Worm (Caenorhabditis elegans) whole organism, L3 larva: ENCODE measurements around the gene K02A2.5.

ENCODE experiments used
- R02D3.7 ChIP-seq: fragments of 150-350 bp; optimal IDR thresholded peaks from 2 replicates; lab custom pipeline; 2014; ENCODE audit warnings: missing biosample characterization, missing genetic modification characterization
- ZK546.5 ChIP-seq: sonication (generic microtip); optimal IDR thresholded peaks from 2 replicates; lab custom pipeline; 2017; ENCODE audit warnings: missing biosample characterization, missing genetic modification characterization
- ama-1 ChIP-seq: fragments of 150-350 bp; optimal IDR thresholded peaks from 2 replicates; lab custom pipeline; 2018
- ceh-28 ChIP-seq: fragments of 150-350 bp; optimal IDR thresholded peaks from 2 replicates; lab custom pipeline; 2014; ENCODE audit warnings: missing biosample characterization, missing genetic modification reagents, missing genetic modification characterization
- ceh-82 ChIP-seq: fragments of 150-350 bp; optimal IDR thresholded peaks from 2 replicates; lab custom pipeline; 2014; ENCODE audit warnings: missing biosample characterization, missing genetic modification characterization
- daf-12 ChIP-seq: fragments of 150-350 bp; optimal IDR thresholded peaks from 2 replicates; lab custom pipeline; 2014; ENCODE audit warnings: missing biosample characterization, missing genetic modification reagents, missing genetic modification characterization
- egl-5 ChIP-seq: fragments of 150-350 bp; optimal IDR thresholded peaks from 2 replicates; lab custom pipeline; 2017; ENCODE audit warnings: missing biosample characterization, missing genetic modification reagents, missing genetic modification characterization, inconsistent platforms
- elt-2 ChIP-seq: sonication (generic microtip); optimal IDR thresholded peaks from 2 replicates; lab custom pipeline; 2016; ENCODE audit warnings: missing genetic modification reagents, mild to moderate bottlenecking, missing genetic modification characterization, missing compliant biosample characterization
- eor-1 ChIP-seq, 2 experiments: fragments of 150-350 bp; optimal IDR thresholded peaks; 2 replicates each; lab custom pipeline; 2014 to 2018; ENCODE audit warnings: missing biosample characterization in 2 of 2, missing genetic modification characterization in 2 of 2
- fkh-10 ChIP-seq: sonication (generic microtip); optimal IDR thresholded peaks from 2 replicates; lab custom pipeline; 2017; ENCODE audit warnings: missing biosample characterization, missing genetic modification reagents, missing genetic modification characterization
- hmg-11 ChIP-seq: sonication (generic microtip); optimal IDR thresholded peaks from 2 replicates; lab custom pipeline; 2016; ENCODE audit warnings: missing genetic modification characterization, missing compliant biosample characterization
- jun-1 ChIP-seq: fragments of 150-350 bp; optimal IDR thresholded peaks from 2 replicates; lab custom pipeline; 2014; ENCODE audit warnings: missing biosample characterization, missing genetic modification reagents, missing genetic modification characterization
- lin-15B ChIP-seq: fragments of 150-350 bp; optimal IDR thresholded peaks from 2 replicates; lab custom pipeline; 2014; ENCODE audit warnings: missing biosample characterization, missing genetic modification characterization
- lsy-12 ChIP-seq: sonication (generic microtip); optimal IDR thresholded peaks from 2 replicates; lab custom pipeline; 2016; ENCODE audit warnings: mild to moderate bottlenecking, missing genetic modification characterization, missing compliant biosample characterization
- mdl-1 ChIP-seq: fragments of 150-350 bp; optimal IDR thresholded peaks from 2 replicates; lab custom pipeline; 2014; ENCODE audit warnings: missing biosample characterization, missing genetic modification characterization
- nfya-1 ChIP-seq: sonication (generic microtip); optimal IDR thresholded peaks from 2 replicates; lab custom pipeline; 2017; ENCODE audit warnings: missing genetic modification characterization, mild to moderate bottlenecking, missing compliant biosample characterization, antibody characterized with exemption, moderate library complexity; ENCODE audit not compliant: insufficient read depth
- nhr-11 ChIP-seq: fragments of 150-350 bp; optimal IDR thresholded peaks from 2 replicates; lab custom pipeline; 2014; ENCODE audit warnings: missing biosample characterization, missing genetic modification characterization
- nhr-12 ChIP-seq: fragments of 150-350 bp; optimal IDR thresholded peaks from 2 replicates; lab custom pipeline; 2014; ENCODE audit warnings: missing biosample characterization, missing genetic modification characterization
- nhr-23 ChIP-seq: fragments of 150-350 bp; optimal IDR thresholded peaks from 2 replicates; lab custom pipeline; 2014; ENCODE audit warnings: missing biosample characterization, missing genetic modification reagents, missing genetic modification characterization
- nhr-237 ChIP-seq: fragments of 150-350 bp; optimal IDR thresholded peaks from 2 replicates; lab custom pipeline; 2014; ENCODE audit warnings: missing biosample characterization, missing genetic modification characterization
- nhr-43 ChIP-seq: sonication (generic microtip); optimal IDR thresholded peaks from 2 replicates; lab custom pipeline; 2016; ENCODE audit warnings: mild to moderate bottlenecking, missing genetic modification characterization, missing compliant biosample characterization; ENCODE audit not compliant: poor library complexity, severe bottlenecking
- nhr-76 ChIP-seq: fragments of 150-350 bp; sonication (generic microtip); optimal IDR thresholded peaks from 5 replicates; lab custom pipeline; 2014; ENCODE audit warnings: missing biosample characterization, missing genetic modification characterization
- nhr-77 ChIP-seq: fragments of 150-350 bp; optimal IDR thresholded peaks from 2 replicates; lab custom pipeline; 2014; ENCODE audit warnings: missing biosample characterization, missing genetic modification characterization
- pha-4 ChIP-seq: fragments of 150-350 bp; optimal IDR thresholded peaks from 2 replicates; lab custom pipeline; 2014; ENCODE audit warnings: missing biosample characterization, missing genetic modification reagents, missing genetic modification characterization
- pqm-1 ChIP-seq: fragments of 150-350 bp; optimal IDR thresholded peaks from 2 replicates; lab custom pipeline; 2017; ENCODE audit warnings: missing biosample characterization, missing genetic modification characterization, inconsistent platforms
- sea-2 ChIP-seq: fragments of 150-350 bp; sonication (generic microtip); optimal IDR thresholded peaks from 4 replicates; lab custom pipeline; 2014; ENCODE audit warnings: missing biosample characterization, missing genetic modification reagents, missing genetic modification characterization
- skn-1 ChIP-seq: fragments of 150-350 bp; optimal IDR thresholded peaks from 2 replicates; lab custom pipeline; 2014; ENCODE audit warnings: missing biosample characterization, missing genetic modification characterization
- snpc-4 ChIP-seq: fragments of 150-350 bp; optimal IDR thresholded peaks from 2 replicates; lab custom pipeline; 2014; ENCODE audit warnings: missing biosample characterization, missing genetic modification characterization
- unc-39 ChIP-seq: sonication (generic microtip); optimal IDR thresholded peaks from 4 replicates; lab custom pipeline; 2017; ENCODE audit warnings: missing biosample characterization, missing genetic modification characterization
- unc-62 ChIP-seq: fragments of 150-350 bp; sonication (generic microtip); optimal IDR thresholded peaks from 4 replicates; lab custom pipeline; 2014; ENCODE audit warnings: missing biosample characterization, missing genetic modification reagents, missing genetic modification characterization
- zag-1 ChIP-seq: fragments of 150-350 bp; optimal IDR thresholded peaks from 2 replicates; lab custom pipeline; 2014; ENCODE audit warnings: missing biosample characterization, missing genetic modification characterization
- ztf-11 ChIP-seq: fragments of 150-350 bp; optimal IDR thresholded peaks from 2 replicates; lab custom pipeline; 2014; ENCODE audit warnings: missing biosample characterization, missing genetic modification characterization
- ztf-4 ChIP-seq: fragments of 150-350 bp; optimal IDR thresholded peaks from 2 replicates; lab custom pipeline; 2014; ENCODE audit warnings: missing biosample characterization, missing genetic modification characterization

Gene K02A2.5

DNA sequence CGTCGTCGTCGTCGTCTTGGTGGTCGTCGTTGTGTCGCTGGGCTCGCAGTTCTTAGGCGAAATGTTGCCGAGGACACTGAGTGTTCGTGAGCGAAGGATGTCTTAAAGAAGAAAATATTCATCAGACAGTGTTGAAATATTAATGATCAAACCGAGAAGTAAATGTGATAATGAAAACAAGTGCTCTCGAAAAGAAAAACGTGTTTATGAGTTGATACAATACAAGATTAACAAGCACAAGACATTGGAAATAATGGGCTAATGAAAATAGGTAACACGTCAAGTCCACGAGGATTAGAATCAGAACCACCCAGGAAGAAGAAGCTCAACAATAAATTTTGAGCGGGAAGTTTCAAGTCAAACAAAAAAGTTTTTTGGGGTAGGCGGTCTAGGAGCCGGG, at the start of gene K02A2.5:
TSS of gene K02A2.5 (minus strand) at position 101 of the 400 bp plus-strand sequence.
- TF ChIP-seq nhr-43 (tag; lab: Kevin White, UChicago) (no peak), nhr-12 (no peak), pqm-1 (tag; lab: Kevin White, UChicago) (no peak), ZK546.5 (tag; lab: Kevin White, UChicago) (no peak), unc-62 (no peak), nhr-23 (tag; lab: Kevin White, UChicago) (no peak), nfya-1 (tag; lab: Kevin White, UChicago) (no peak), unc-39 (tag; lab: Kevin White, UChicago) (no peak)

DNA sequence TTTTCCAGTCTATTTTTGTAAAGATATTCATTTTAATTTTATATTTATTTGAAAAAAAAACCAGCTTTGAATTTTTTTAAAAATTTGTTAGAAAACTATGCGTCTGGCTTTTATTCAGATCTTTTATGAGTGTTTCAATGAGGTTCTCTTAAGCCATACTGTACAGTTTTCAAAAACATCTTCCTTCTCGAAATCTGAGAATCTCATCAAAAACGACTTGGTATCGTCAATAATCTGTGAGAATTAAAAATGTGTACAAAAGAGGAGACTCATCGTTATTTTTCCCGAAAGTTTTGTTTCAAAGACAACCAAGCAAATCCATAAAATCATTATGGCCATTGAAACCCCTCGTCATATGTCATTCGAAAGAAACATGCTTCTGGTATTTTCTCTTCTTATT, 47.4 kb upstream of the K02A2.5 start, which contains the start of gene D1022.2:
TSS of gene D1022.2 (plus strand) at position 301 of the 400 bp plus-strand sequence.
- TF ChIP-seq nhr-76 (tag; lab: Kevin White, UChicago) (no peak), unc-39 (tag; lab: Kevin White, UChicago) (no peak), pqm-1 (tag; lab: Kevin White, UChicago) (no peak), fkh-10 (GFP tag; lab: Kevin White, UChicago) (no peak), snpc-4 (tag; lab: Kevin White, UChicago) (no peak), skn-1 (tag; lab: Kevin White, UChicago) (no peak), egl-5 (tag; lab: Kevin White, UChicago) (no peak), lsy-12 (tag; lab: Kevin White, UChicago) (no peak), ztf-11 (tag; lab: Kevin White, UChicago) (no peak), nhr-237 (tag; lab: Kevin White, UChicago) (no peak), ama-1 (lab: Kevin White, UChicago) (no peak), elt-2 (tag; lab: Kevin White, UChicago) (no peak), nhr-23 (tag; lab: Kevin White, UChicago) (no peak), hmg-11 (no peak), ZK546.5 (tag; lab: Kevin White, UChicago) (no peak), nhr-11 (tag; lab: Kevin White, UChicago) (no peak), eor-1 (tag; optimal IDR thresholded peaks at IDR 0.05; lab: Kevin White, UChicago) (no peak), zag-1 (tag; lab: Kevin White, UChicago) (no peak), nhr-12 (no peak), nhr-43 (tag; lab: Kevin White, UChicago) (no peak)

DNA sequence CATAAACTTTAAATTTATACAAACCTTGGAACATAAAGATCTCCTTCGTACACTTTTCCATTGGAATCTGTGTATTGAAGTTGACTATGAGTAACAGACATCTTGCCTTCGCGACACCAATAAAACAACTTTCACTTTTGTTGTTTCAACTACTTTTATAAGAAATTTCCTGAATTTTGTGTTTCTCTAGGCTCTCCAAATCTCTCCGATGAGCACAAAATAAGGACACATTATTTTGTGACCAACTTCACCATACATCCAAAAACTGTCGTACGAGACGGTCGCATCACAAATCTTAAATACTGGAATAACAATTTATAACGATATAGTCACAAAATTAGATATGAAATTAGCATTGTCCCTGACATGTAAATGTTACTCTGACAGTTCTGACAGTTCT, 46.9 kb upstream of the K02A2.5 start, which contains the start of gene D1022.5:
TSS of gene D1022.5 (minus strand) at position 101 of the 400 bp plus-strand sequence.
- TF ChIP-seq daf-12 (tag; lab: Kevin White, UChicago), result no peak
- TF ChIP-seq unc-39 (tag; lab: Kevin White, UChicago), result no peak
- no peak for TF ChIP-seq mdl-1 (tag; lab: Kevin White, UChicago)
- no peak for TF ChIP-seq R02D3.7 (tag; lab: Kevin White, UChicago)
- TF ChIP-seq nhr-11 (tag; lab: Kevin White, UChicago), result no peak
- TF ChIP-seq jun-1 (tag; lab: Kevin White, UChicago), result no peak
- no peak for TF ChIP-seq pha-4 (tag; lab: Kevin White, UChicago)
- TF ChIP-seq ama-1 (lab: Kevin White, UChicago), result no peak
- TF ChIP-seq zag-1 (tag; lab: Kevin White, UChicago), result no peak
- TF ChIP-seq, all 47 proteins: peak for 0

DNA sequence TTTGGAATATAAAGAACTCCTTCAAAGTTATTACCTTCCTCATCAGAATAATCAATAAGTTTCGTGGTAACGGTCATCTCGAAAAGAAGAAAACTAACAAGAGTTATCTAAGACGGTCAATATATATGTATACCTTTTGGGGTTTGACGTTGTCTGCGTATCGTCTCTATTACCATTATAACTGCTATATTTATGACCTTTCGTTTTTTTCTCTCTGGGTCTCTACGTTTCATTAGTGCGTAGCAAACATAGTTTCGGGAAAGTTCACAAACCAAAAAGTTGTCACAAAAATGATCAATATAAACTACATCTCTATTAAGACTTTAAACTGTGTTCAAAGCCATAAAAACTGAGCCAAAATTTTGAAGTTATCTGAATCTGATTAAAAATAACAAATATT, 45.4 kb upstream of the K02A2.5 start, which contains the start of gene D1022.4:
TSS of gene D1022.4 (minus strand) at position 83 of the 400 bp plus-strand sequence.
- TF ChIP-seq nhr-11 (tag; lab: Kevin White, UChicago), result no peak
- peak; percentile 13 for TF ChIP-seq nhr-23 (tag; lab: Kevin White, UChicago)
- TF ChIP-seq ceh-82, result no peak
- TF ChIP-seq pha-4 (tag; lab: Kevin White, UChicago), result peak; percentile 70
- peak; percentile 4 for TF ChIP-seq pqm-1 (tag; lab: Kevin White, UChicago)
- peak; percentile 42 for TF ChIP-seq elt-2 (tag; lab: Kevin White, UChicago)
- TF ChIP-seq ceh-28, result peak; percentile 22
- TF ChIP-seq nhr-77 (tag; lab: Kevin White, UChicago), result no peak
- TF ChIP-seq, all 47 proteins: peak for 5

DNA sequence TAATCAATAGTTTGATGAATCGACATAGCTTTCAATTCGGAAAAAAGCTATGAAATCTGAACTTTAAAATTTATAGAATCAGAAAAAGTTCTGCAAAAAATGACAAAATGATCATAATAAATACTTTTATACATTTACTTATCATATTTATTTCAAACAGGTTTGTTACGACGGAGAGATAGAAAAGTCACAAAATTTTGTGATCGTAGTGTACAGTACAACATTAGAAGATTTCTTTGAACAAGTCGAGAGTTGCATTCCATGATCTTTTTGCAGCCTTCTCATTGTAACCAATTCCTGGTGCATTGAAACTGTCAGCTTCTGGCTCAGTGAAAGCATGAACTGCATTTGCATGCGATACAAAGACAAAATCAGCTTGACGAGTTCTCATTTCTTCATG, 44.4 kb upstream of the K02A2.5 start, which contains the start of gene D1022.3:
TSS of gene D1022.3 (minus strand) at position 101 of the 400 bp plus-strand sequence.
- TF ChIP-seq ztf-4 (tag; lab: Kevin White, UChicago) (no peak), lin-15B (tag; lab: Kevin White, UChicago) (no peak), sea-2 (GFP tag; lab: Kevin White, UChicago) (no peak), nhr-77 (tag; lab: Kevin White, UChicago) (no peak)
